Worm (Caenorhabditis elegans): Measurements from ENCODE around the gene C34C12.7.

The C34C12.7 gene

ce11 chrIII:3477375-3477774 lies 10.8 kb downstream of the C34C12.7 start:
- peak in 1 of 2 experiments; percentile 81 for TF ChIP-seq unc-62 (GFP tag; optimal IDR thresholded peaks at IDR 0.05 in 1 of 2)
- TF ChIP-seq unc-62 (tag; optimal IDR thresholded peaks at IDR 0.05), result no peak
- no peak for TF ChIP-seq madf-5 (GFP tag; IDR thresholded peaks at IDR 0.05)

DNA sequence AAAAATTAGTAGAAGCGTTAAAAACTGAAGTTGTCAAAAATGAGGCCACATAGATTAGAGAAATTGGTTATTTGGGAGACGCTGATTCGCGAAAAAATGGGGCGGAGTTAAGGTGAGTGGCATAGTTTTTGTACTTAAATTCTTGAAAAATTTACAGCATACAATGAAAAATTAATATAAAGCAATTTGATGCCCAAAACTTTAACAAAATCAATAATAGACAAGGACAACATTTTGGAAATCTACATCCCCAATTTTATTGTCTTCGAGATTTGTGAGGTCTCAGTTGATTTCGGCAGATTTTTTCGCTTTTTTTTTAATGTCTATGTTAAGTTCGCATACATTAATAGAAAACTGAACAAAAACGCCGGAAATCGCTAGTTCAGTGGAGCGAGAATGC lies 11.9 kb downstream of the C34C12.7 start:
- TF ChIP-seq lir-3 (tag; optimal IDR thresholded peaks at IDR 0.05) (no peak), unc-130 (GFP tag; optimal IDR thresholded peaks at IDR 0.05) (peak; percentile 19), hif-1 (tag; optimal IDR thresholded peaks at IDR 0.05) (peak in 1 of 2 experiments; percentile 81), mes-2 (tag; optimal IDR thresholded peaks at IDR 0.05; ENCODE audit: poor library complexity, severe bottlenecking) (peak; percentile 42)

DNA sequence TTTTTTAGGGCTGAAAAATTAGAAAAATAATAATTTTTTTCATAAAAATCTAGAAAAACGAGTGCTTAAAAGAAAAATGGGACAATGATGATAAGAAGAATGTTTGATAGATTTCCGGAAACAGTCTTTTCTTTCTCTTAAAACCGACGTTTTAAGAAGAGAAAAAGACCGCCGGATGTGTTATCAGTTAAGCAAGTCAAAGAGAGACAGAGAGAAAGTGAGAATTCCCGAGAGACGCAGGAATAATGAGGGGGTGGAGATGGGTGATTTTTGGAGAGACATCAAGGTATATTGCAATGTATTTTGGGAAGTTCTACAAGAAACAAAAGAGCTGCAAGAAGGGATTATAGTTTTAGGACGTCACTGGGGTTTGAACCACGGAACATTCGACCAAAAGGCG lies 12.6 kb downstream of the C34C12.7 start, which contains the start of gene C34C12.9:
Gene C34C12.9 (minus strand): TSS at position 16 of the 400 bp plus-strand sequence.
- peak; percentile 39 for TF ChIP-seq aha-1 (tag)
- TF ChIP-seq lin-1 (GFP tag; IDR thresholded peaks at IDR 0.05), result peak; percentile 93
- no peak for TF ChIP-seq nhr-11 (tag; optimal IDR thresholded peaks at IDR 0.05)
- no peak for TF ChIP-seq daf-16 (GFP tag; optimal IDR thresholded peaks at IDR 0.05)
- peak; percentile 10 for TF ChIP-seq daf-16 (tag; optimal IDR thresholded peaks at IDR 0.05)
- TF ChIP-seq nhr-28 (tag; optimal IDR thresholded peaks at IDR 0.05), result peak; percentile 35
- no peak for TF ChIP-seq T26A8.4 (GFP tag; IDR thresholded peaks at IDR 0.05)
- TF ChIP-seq lin-13 (GFP tag; optimal IDR thresholded peaks at IDR 0.05), result no peak
- TF ChIP-seq hlh-11 (tag; optimal IDR thresholded peaks at IDR 0.05), result peak; percentile 16
- TF ChIP-seq dmd-6 (GFP tag; IDR thresholded peaks at IDR 0.05), result peak; percentile 66
- no peak for TF ChIP-seq Y48G9A.11 (GFP tag; IDR thresholded peaks at IDR 0.05)
- TF ChIP-seq dve-1 (tag; optimal IDR thresholded peaks at IDR 0.05; ENCODE audit: insufficient read depth), result peak; percentile 17

ce11 chrIII:3475014-3475413 lies 13.1 kb downstream of the C34C12.7 start:
- TF ChIP-seq nhr-42 (GFP tag; IDR thresholded peaks at IDR 0.05) (no peak), tra-1 (GFP tag; IDR thresholded peaks at IDR 0.05) (0 out of 2 replicates have a peak, but pooled peaks have one; percentile 7), php-3 (GFP tag; IDR thresholded peaks at IDR 0.05) (peak; percentile 60; the same call in 1 of the 2 replicates), daf-16 (GFP tag; optimal IDR thresholded peaks at IDR 0.05) (no peak), daf-16 (tag; optimal IDR thresholded peaks at IDR 0.05) (peak; percentile 19), aha-1 (tag) (no peak), hlh-11 (tag; optimal IDR thresholded peaks at IDR 0.05) (peak; percentile 2), dve-1 (tag; optimal IDR thresholded peaks at IDR 0.05; ENCODE audit: insufficient read depth) (peak; percentile 64), dmd-6 (GFP tag; IDR thresholded peaks at IDR 0.05) (peak; percentile 52; the same call in 1 of the 2 replicates), pqm-1 (tag; optimal IDR thresholded peaks at IDR 0.05) (peak; percentile 58), nhr-28 (tag; optimal IDR thresholded peaks at IDR 0.05) (peak; percentile 60)

ce11 chrIII:3471403-3472053 lies 16.6 kb downstream of the C34C12.7 start, which contains the start of gene rsu-1:
TSS of gene rsu-1 (plus strand) at chrIII:3472003.
- no peak for TF ChIP-seq zip-11 (GFP tag; IDR thresholded peaks at IDR 0.05)
- TF ChIP-seq F49E8.2 (tag; optimal IDR thresholded peaks at IDR 0.05; ENCODE audit: borderline replicate concordance), result no peak
- no peak for TF ChIP-seq ceh-32 (tag; optimal IDR thresholded peaks at IDR 0.05; ENCODE audit: poor library complexity)
- no peak for TF ChIP-seq ZK546.5 (tag; optimal IDR thresholded peaks at IDR 0.05)
- no peak for TF ChIP-seq ces-1 (GFP tag; optimal IDR thresholded peaks at IDR 0.05)
- TF ChIP-seq snpc-4 (tag; optimal IDR thresholded peaks at IDR 0.05), result no peak
- TF ChIP-seq hmg-1.1 (GFP tag; IDR thresholded peaks at IDR 0.05), result peak; percentile 84
- no peak for TF ChIP-seq nhr-42 (GFP tag; IDR thresholded peaks at IDR 0.05)
- no peak for TF ChIP-seq mdt-29 (GFP tag; IDR thresholded peaks at IDR 0.05)
- TF ChIP-seq zip-2 (tag; optimal IDR thresholded peaks at IDR 0.05), result no peak
- no peak for TF ChIP-seq zfp-3 (GFP tag; conservative IDR thresholded peaks at IDR 0.05)
- peak; percentile 8 for TF ChIP-seq ztf-7 (tag; optimal IDR thresholded peaks at IDR 0.05)
- TF ChIP-seq egl-27 (tag; optimal IDR thresholded peaks at IDR 0.05), result no peak
- TF ChIP-seq vab-7 (GFP tag; IDR thresholded peaks at IDR 0.05), result no peak
- no peak for TF ChIP-seq Y105C5A.15 (GFP tag; IDR thresholded peaks at IDR 0.05)
- no peak for TF ChIP-seq mxl-2 (GFP tag; conservative IDR thresholded peaks at IDR 0.05)
- TF ChIP-seq php-3 (GFP tag; IDR thresholded peaks at IDR 0.05), result no peak
- TF ChIP-seq Y48G9A.11 (GFP tag; IDR thresholded peaks at IDR 0.05), result no peak
- no peak for TF ChIP-seq nhr-10 (tag; optimal IDR thresholded peaks at IDR 0.05)
- peak; percentile 41 for TF ChIP-seq lin-38 (GFP tag; IDR thresholded peaks at IDR 0.05)
- TF ChIP-seq tra-1 (GFP tag; IDR thresholded peaks at IDR 0.05), result 0 out of 2 replicates have a peak, but pooled peaks have one; percentile 25
- no peak for TF ChIP-seq daf-19 (GFP tag; conservative IDR thresholded peaks at IDR 0.05)
- peak; percentile 70 for TF ChIP-seq dve-1 (tag; optimal IDR thresholded peaks at IDR 0.05; ENCODE audit: insufficient read depth)
- no peak for TF ChIP-seq T20F7.1 (GFP tag; optimal IDR thresholded peaks at IDR 0.05)
- TF ChIP-seq unc-130 (GFP tag; optimal IDR thresholded peaks at IDR 0.05), result no peak
